Worm (Caenorhabditis elegans) whole organism, mixed stage, embryonic: Measurements from ENCODE around the gene R07B7.12.

Experiments
- blmp-1 ChIP-seq: fragments of 150-350 bp; optimal IDR thresholded peaks from 2 replicates; lab custom pipeline; 2014; ENCODE audit warnings: missing biosample characterization, missing genetic modification characterization
- ceh-83 ChIP-seq: fragments of 200-800 bp; sonication (Bioruptor generic); optimal IDR thresholded peaks from 2 replicates; lab custom pipeline; 2018; ENCODE audit warnings: mild to moderate bottlenecking, missing genetic modification characterization, missing compliant biosample characterization
- elt-3 ChIP-seq: fragments of 150-350 bp; optimal IDR thresholded peaks from 2 replicates; lab custom pipeline; 2014; ENCODE audit warnings: missing biosample characterization, missing genetic modification characterization
- lin-13 ChIP-seq: fragments of 150-350 bp; optimal IDR thresholded peaks from 2 replicates; lab custom pipeline; 2014; ENCODE audit warnings: missing biosample characterization, missing genetic modification characterization
- mls-2 ChIP-seq: sonication (generic microtip); optimal IDR thresholded peaks from 2 replicates; lab custom pipeline; 2016; ENCODE audit warnings: mild to moderate bottlenecking, missing genetic modification characterization, moderate library complexity, missing compliant biosample characterization
- nhr-2 ChIP-seq: fragments of 150-350 bp; optimal IDR thresholded peaks from 2 replicates; lab custom pipeline; 2014; ENCODE audit warnings: missing biosample characterization, missing genetic modification characterization
- snpc-4 ChIP-seq: fragments of 150-350 bp; optimal IDR thresholded peaks from 2 replicates; lab custom pipeline; 2014; ENCODE audit warnings: missing biosample characterization, missing genetic modification characterization

- TF ChIP-seq snpc-4 (tag; lab: Kevin White, UChicago) (no peak), mls-2 (tag; lab: Kevin White, UChicago) (no peak), nhr-2 (no peak), blmp-1 (tag; lab: Kevin White, UChicago) (no peak), elt-3 (no peak), ceh-83 (GFP tag; lab: Kevin White, UChicago) (no peak), lin-13 (tag; lab: Kevin White, UChicago) (no peak)
Observed at ce11 chrV:12063036-12063435, 25.8 kb upstream of the R07B7.12 start, which contains the start of gene clh-6.
